Worm (Caenorhabditis elegans): ENCODE results near the gene math-44.

The math-44 gene

DNA sequence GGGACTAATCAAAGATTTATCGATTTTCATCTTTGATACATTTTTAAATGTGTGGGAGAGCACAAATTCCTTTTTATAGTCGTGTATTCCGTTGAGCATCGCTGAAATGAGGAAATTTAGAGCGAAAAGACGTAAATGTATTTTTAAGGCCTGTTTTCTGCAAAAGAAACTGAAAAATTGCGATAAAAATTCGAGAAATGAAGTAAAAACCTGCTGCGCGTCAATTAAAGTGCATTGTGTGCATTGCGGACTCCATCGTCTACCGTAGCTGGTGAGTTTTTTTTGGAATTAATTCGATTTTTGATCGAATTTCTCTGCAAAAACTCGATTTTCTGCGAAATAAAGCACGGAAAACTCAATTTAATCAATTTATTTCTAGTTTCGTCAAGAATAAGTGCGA lies 50.2 kb downstream of the math-44 start, which contains the start of gene bath-19:
Gene bath-19 (minus strand): TSS at position 101 of the 400 bp plus-strand sequence.
- no peak for TF ChIP-seq mbf-1 (tag; optimal IDR thresholded peaks at IDR 0.05)
- TF ChIP-seq nhr-237 (tag; optimal IDR thresholded peaks at IDR 0.05): no peak
- no peak for TF ChIP-seq elt-3 (tag; optimal IDR thresholded peaks at IDR 0.05)
- no peak for TF ChIP-seq nhr-10 (tag; optimal IDR thresholded peaks at IDR 0.05)
- no peak for TF ChIP-seq crh-2 (tag; optimal IDR thresholded peaks at IDR 0.05)
- TF ChIP-seq ztf-4 (tag; optimal IDR thresholded peaks at IDR 0.05): no peak
- TF ChIP-seq elt-1 (tag; optimal IDR thresholded peaks at IDR 0.05): no peak
- TF ChIP-seq sma-9 (GFP tag; optimal IDR thresholded peaks at IDR 0.05): no peak
- TF ChIP-seq sma-9 (tag; optimal IDR thresholded peaks at IDR 0.05): no peak
- TF ChIP-seq lin-11 (tag; optimal IDR thresholded peaks at IDR 0.05): no peak
- TF ChIP-seq R02D3.7 (tag; optimal IDR thresholded peaks at IDR 0.05): no peak
- no peak for TF ChIP-seq snpc-4 (tag; optimal IDR thresholded peaks at IDR 0.05)
- no peak for TF ChIP-seq zag-1 (tag; optimal IDR thresholded peaks at IDR 0.05)
- no peak for TF ChIP-seq sma-3 (GFP tag; optimal IDR thresholded peaks at IDR 0.05)
- no peak for TF ChIP-seq nhr-77 (tag; optimal IDR thresholded peaks at IDR 0.05)
- TF ChIP-seq lin-13 (GFP tag; optimal IDR thresholded peaks at IDR 0.05): no peak
